Worm (Caenorhabditis elegans) whole organism, L4 larva: ENCODE data around the gene K06B4.15.

Experiments used
- R02D3.7 ChIP-seq: fragments of 150-350 bp; sonication (generic microtip); optimal IDR thresholded peaks from 3 replicates; lab custom pipeline; 2014; ENCODE audit warnings: missing biosample characterization, missing genetic modification characterization
- fos-1 ChIP-seq: fragments of 150-350 bp; optimal IDR thresholded peaks from 2 replicates; lab custom pipeline; 2014; ENCODE audit warnings: missing biosample characterization, missing genetic modification characterization
- nhr-237 ChIP-seq: sonication (generic microtip); optimal IDR thresholded peaks from 2 replicates; lab custom pipeline; 2017; ENCODE audit warnings: missing biosample characterization, missing genetic modification characterization
- nhr-6 ChIP-seq: fragments of 150-350 bp; optimal IDR thresholded peaks from 2 replicates; lab custom pipeline; 2014; ENCODE audit warnings: missing biosample characterization, missing genetic modification characterization
- nhr-76 ChIP-seq: fragments of 150-350 bp; optimal IDR thresholded peaks from 2 replicates; lab custom pipeline; 2014; ENCODE audit warnings: missing biosample characterization, missing genetic modification characterization
- saeg-2 ChIP-seq: fragments of 200-800 bp; sonication (Bioruptor generic); IDR thresholded peaks from 2 replicates; pipeline ENCODE4 v1.3.6; 2022; ENCODE audit warnings: missing genetic modification reagents, missing genetic modification characterization, missing compliant biosample characterization
- unc-62 ChIP-seq, 3 experiments: fragments of 150-350 bp in 1 of 3; sonication (generic microtip); optimal IDR thresholded peaks in 2 of 3; peaks in 1 of 3; 1 replicate in 1 of 3; 2 replicates in 2 of 3; lab custom pipeline; 2014 to 2017; ENCODE audit warnings: missing biosample characterization in 3 of 3, missing genetic modification characterization in 3 of 3, missing genetic modification reagents in 3 of 3, missing genotype in 1 of 3

DNA sequence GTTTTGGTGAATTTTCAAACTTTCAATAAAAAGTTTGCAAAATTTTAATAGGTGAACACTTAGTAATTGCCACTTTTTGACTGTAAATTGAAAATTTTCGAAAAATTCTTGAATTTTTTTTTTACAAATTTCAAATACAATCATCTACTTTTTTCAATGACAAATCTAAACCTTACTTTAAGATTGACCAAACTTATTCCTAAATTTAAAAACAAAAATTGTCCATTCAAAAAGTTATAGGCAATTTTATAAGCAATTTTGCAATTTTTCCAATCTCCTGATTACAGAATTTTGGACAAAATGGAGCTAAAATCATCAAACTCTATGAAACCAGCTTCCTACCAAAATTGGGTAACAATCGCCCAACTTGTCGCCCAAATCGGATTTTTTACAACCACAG is 25.7 kb upstream of the K06B4.15 start, which contains the start of gene str-23:
- TF ChIP-seq saeg-2 (GFP tag; lab: Robert Waterston, UW) (no peak), unc-62 (GFP tag; optimal IDR thresholded peaks at IDR 0.05 in 1 of 2; lab: Kevin White, UChicago) (no peak), unc-62 (tag; optimal IDR thresholded peaks at IDR 0.05; lab: Kevin White, UChicago) (no peak), nhr-76 (tag; lab: Kevin White, UChicago) (no peak), nhr-237 (tag; lab: Kevin White, UChicago) (no peak), fos-1 (tag; lab: Kevin White, UChicago) (no peak), R02D3.7 (tag; lab: Kevin White, UChicago) (no peak), nhr-6 (tag; lab: Kevin White, UChicago) (no peak)
